Fruit fly (Drosophila melanogaster) whole organism: Measurements from ENCODE around the gene CG17404.

Experiments
- CG8478 ChIP-seq: fragments of >200 bp; optimal IDR thresholded peaks from 2 replicates; lab custom pipeline; 2018; ENCODE audit warnings: inconsistent platforms
- Dll ChIP-seq: fragments of >200 bp; optimal IDR thresholded peaks from 2 replicates; lab custom pipeline; 2017
- EcR ChIP-seq, 2 experiments: fragments of >200 bp; optimal IDR thresholded peaks; 2 replicates each; lab custom pipeline; 2017; ENCODE audit warnings: missing biosample characterization in 2 of 2, missing genetic modification characterization in 2 of 2, missing genetic modification reagents in 2 of 2
- pan ChIP-seq: fragments of >200 bp; optimal IDR thresholded peaks from 2 replicates; lab custom pipeline; 2017
- psq ChIP-seq: fragments of >200 bp; optimal IDR thresholded peaks from 2 replicates; lab custom pipeline; 2017
- usp ChIP-seq: fragments of >200 bp; optimal IDR thresholded peaks from 2 replicates; lab custom pipeline; 2017; ENCODE audit warnings: missing biosample characterization, missing genetic modification characterization, mixed read lengths

The CG17404 gene

DNA sequence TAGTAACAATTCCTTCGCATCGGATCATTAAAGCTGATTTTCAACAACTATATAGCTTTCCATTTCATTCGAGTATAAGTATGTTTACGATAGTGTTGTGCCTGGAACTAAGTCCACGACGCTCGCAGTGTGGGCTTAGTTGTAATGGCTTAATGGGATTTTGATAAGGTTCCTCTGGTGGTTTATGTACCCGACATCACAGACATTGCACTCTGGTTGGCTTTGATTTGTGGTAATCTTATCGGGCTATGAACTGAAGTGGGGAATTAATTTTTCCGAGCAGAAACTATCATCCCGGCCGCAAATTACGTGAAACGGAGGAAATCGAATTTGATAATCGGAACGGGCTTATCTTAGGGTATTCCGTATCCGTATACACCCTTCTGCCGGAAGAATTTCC lies 13.3 kb downstream of the CG17404 start:
- TF ChIP-seq EcR (GFP tag; optimal IDR thresholded peaks at IDR 0.05; lab: Kevin White, UChicago), result no peak
- no peak for TF ChIP-seq CG8478
- no peak for TF ChIP-seq pan (lab: Kevin White, UChicago)
- TF ChIP-seq Dll (lab: Kevin White, UChicago), result no peak
- no peak for TF ChIP-seq psq (lab: Kevin White, UChicago)
- TF ChIP-seq usp (GFP tag; lab: Kevin White, UChicago), result no peak

DNA sequence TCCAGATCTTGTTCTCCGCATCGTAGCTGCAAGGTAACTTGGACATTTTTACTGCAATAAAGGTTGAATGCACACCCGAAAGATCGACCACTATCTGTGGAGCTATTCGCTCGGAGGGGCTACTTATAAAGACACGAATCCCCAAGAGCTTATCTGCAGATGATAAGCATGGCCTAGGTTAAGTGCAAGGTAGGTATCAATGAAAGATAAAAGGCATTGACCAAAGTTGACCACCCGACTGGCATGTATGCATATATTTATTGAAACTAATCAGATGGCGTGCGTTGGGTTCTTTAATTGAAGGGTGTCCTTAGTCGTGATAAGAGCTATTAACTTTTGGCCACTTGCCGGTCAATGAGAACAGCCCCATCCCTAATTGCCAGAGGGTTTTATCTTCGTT lies 14.6 kb downstream of the CG17404 start, which contains the start of gene CG4830:
TSS of gene CG4830 (minus strand) at position 101 of the 400 bp plus-strand sequence.
- no peak for TF ChIP-seq usp (GFP tag; lab: Kevin White, UChicago)
- no peak for TF ChIP-seq Dll (lab: Kevin White, UChicago)
- no peak for TF ChIP-seq psq (lab: Kevin White, UChicago)

DNA sequence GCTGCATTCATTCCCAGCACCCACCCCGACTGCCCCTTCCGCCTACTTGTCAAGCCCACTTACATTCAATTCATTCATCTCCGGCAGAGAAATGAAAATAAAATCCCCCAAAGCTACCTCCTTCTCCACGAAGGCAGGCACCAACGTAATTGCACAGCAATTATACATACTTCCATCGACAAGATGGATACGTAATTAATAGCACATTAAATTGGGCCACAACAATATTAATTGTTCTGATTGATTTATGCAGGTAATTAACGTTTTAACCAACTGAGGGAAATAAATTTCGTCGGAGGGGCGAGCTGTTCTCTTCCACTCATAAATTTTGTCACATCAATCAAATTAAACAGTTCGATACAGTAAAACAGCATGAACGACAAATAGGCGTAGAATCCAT lies 27.2 kb downstream of the CG17404 start, which contains the start of gene Adk1:
TSS of gene Adk1 (plus strand) at position 301 of the 400 bp plus-strand sequence.
- no peak for TF ChIP-seq Dll (lab: Kevin White, UChicago)
- no peak for TF ChIP-seq pan (lab: Kevin White, UChicago)
- no peak for TF ChIP-seq EcR (GFP tag; optimal IDR thresholded peaks at IDR 0.05; lab: Kevin White, UChicago)
- no peak for TF ChIP-seq usp (GFP tag; lab: Kevin White, UChicago)
- no peak for TF ChIP-seq psq (lab: Kevin White, UChicago)
- no peak for TF ChIP-seq CG8478

DNA sequence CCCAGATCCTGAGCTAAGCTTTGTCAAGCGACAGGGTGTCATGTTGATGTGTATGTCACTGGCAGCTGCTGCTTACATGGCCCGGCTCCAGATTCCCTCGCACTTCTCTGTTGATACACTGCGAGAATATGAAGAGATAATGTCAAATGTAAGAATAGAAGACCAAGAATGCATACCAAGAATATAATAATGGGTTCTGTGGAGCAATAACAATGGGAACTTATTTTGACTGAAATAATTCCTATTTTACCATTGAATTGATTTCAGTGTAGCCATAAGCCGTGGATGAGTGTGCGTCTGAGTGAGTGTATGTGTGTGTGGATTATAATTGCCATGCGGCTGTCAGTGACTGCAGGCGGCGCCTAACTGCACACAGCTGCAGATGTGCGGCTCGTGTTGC lies 28.7 kb downstream of the CG17404 start:
- no peak for TF ChIP-seq CG8478
- TF ChIP-seq Dll (lab: Kevin White, UChicago), result no peak
- no peak for TF ChIP-seq usp (GFP tag; lab: Kevin White, UChicago)
- no peak for TF ChIP-seq psq (lab: Kevin White, UChicago)
- TF ChIP-seq EcR (GFP tag; optimal IDR thresholded peaks at IDR 0.05; lab: Kevin White, UChicago), result no peak
- TF ChIP-seq pan (lab: Kevin White, UChicago), result no peak

DNA sequence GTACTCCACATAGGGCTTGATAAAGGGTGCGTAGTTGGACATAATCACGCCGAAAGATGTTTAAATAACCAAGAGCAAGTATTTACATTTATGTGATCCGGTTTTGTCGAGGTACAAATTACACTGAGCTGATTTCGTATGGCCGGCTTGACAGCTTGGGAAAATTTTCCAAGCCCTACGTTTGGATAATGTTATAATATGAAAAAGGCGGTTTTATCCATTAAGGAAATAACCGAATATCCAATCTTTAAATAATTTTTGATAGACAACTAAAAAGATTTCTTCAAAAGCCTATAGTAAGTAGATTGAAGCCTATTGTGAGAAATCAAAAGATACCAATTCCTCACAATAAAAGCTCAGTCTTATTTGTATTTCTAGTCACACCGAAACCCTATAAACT lies 29.9 kb downstream of the CG17404 start, which contains the start of the genes eIF3d2 and CG43450:
TSS of gene eIF3d2 (minus strand) at position 101 of the 400 bp plus-strand sequence.
TSS of gene CG43450 (plus strand) at position 384 of the 400 bp plus-strand sequence.
- TF ChIP-seq pan (lab: Kevin White, UChicago), result no peak
- no peak for TF ChIP-seq CG8478
- no peak for TF ChIP-seq EcR (GFP tag; optimal IDR thresholded peaks at IDR 0.05; lab: Kevin White, UChicago)
- no peak for TF ChIP-seq usp (GFP tag; lab: Kevin White, UChicago)
- no peak for TF ChIP-seq Dll (lab: Kevin White, UChicago)
- no peak for TF ChIP-seq psq (lab: Kevin White, UChicago)

DNA sequence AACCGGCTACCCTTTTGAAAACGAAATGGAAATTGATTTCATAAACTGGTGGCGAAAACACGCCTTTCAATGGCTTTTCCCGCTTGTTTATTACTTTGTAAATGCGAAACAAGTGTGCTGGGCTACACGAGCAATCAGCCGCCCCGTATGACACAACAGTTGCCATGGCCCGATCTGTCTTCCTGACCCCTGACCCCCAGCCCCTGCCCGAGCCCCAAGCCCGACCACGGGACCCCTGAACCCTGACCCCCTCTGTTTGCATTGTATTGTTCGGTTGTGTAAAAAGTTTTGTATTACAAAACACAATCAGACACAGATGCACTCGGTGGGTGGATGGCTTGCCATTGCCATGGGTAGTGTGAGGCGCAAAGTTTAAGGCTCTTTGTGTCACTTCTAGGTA lies 39.2 kb downstream of the CG17404 start:
- no peak for TF ChIP-seq pan (lab: Kevin White, UChicago)
- TF ChIP-seq CG8478, result no peak
- no peak for TF ChIP-seq psq (lab: Kevin White, UChicago)
- no peak for TF ChIP-seq usp (GFP tag; lab: Kevin White, UChicago)
- no peak for TF ChIP-seq Dll (lab: Kevin White, UChicago)
- no peak for TF ChIP-seq EcR (GFP tag; optimal IDR thresholded peaks at IDR 0.05; lab: Kevin White, UChicago)
